Fruit fly (Drosophila melanogaster): ENCODE results near the gene CG15286.

The CG15286 gene

dm6 chr2L:14361281-14361680 is 23.2 kb downstream of the CG15286 start:
- TF ChIP-seq psq (optimal IDR thresholded peaks at IDR 0.05) (no peak), Myc (optimal IDR thresholded peaks at IDR 0.05) (no peak), Sin3A (optimal IDR thresholded peaks at IDR 0.05) (no peak), insv (optimal IDR thresholded peaks at IDR 0.05) (no peak), h (optimal IDR thresholded peaks at IDR 0.05) (no peak), ttk (optimal IDR thresholded peaks at IDR 0.05) (no peak)

dm6 chr2L:14361736-14362180 is 23.7 kb downstream of the CG15286 start, which contains the start of gene spel1:
spel1 (plus strand) TSS chr2L:14362069.
- no peak for TF ChIP-seq ttk (optimal IDR thresholded peaks at IDR 0.05)
- no peak for TF ChIP-seq Sin3A (optimal IDR thresholded peaks at IDR 0.05)
- no peak for TF ChIP-seq psq (optimal IDR thresholded peaks at IDR 0.05)
- no peak for TF ChIP-seq h (optimal IDR thresholded peaks at IDR 0.05)
- no peak for TF ChIP-seq Myc (optimal IDR thresholded peaks at IDR 0.05)
- no peak for TF ChIP-seq insv (optimal IDR thresholded peaks at IDR 0.05)

dm6 chr2L:14366590-14367273 is 28.7 kb downstream of the CG15286 start:
- no peak for TF ChIP-seq Myc (optimal IDR thresholded peaks at IDR 0.05)
- no peak for TF ChIP-seq ttk (optimal IDR thresholded peaks at IDR 0.05)
- TF ChIP-seq insv (optimal IDR thresholded peaks at IDR 0.05), result no peak
- no peak for TF ChIP-seq psq (optimal IDR thresholded peaks at IDR 0.05)
- TF ChIP-seq Sin3A (optimal IDR thresholded peaks at IDR 0.05), result no peak

- TF ChIP-seq Myc (optimal IDR thresholded peaks at IDR 0.05) (no peak), Sin3A (optimal IDR thresholded peaks at IDR 0.05) (no peak), ttk (optimal IDR thresholded peaks at IDR 0.05) (no peak), h (optimal IDR thresholded peaks at IDR 0.05) (no peak), psq (optimal IDR thresholded peaks at IDR 0.05) (no peak), insv (optimal IDR thresholded peaks at IDR 0.05) (no peak)
Observed at dm6 chr2L:14367274-14367669, 29.2 kb downstream of the CG15286 start.

- TF ChIP-seq Sin3A (optimal IDR thresholded peaks at IDR 0.05) (no peak), ttk (optimal IDR thresholded peaks at IDR 0.05) (no peak), Myc (optimal IDR thresholded peaks at IDR 0.05) (no peak), h (optimal IDR thresholded peaks at IDR 0.05) (no peak), insv (optimal IDR thresholded peaks at IDR 0.05) (no peak), psq (optimal IDR thresholded peaks at IDR 0.05) (no peak)
Observed at dm6 chr2L:14368833-14369232, 30.8 kb downstream of the CG15286 start.

dm6 chr2L:14369933-14370776 is 32.1 kb downstream of the CG15286 start:
- TF ChIP-seq Myc (optimal IDR thresholded peaks at IDR 0.05), result no peak
- TF ChIP-seq psq (optimal IDR thresholded peaks at IDR 0.05), result no peak
- no peak for TF ChIP-seq h (optimal IDR thresholded peaks at IDR 0.05)

- TF ChIP-seq ttk (optimal IDR thresholded peaks at IDR 0.05) (no peak), psq (optimal IDR thresholded peaks at IDR 0.05) (no peak), h (optimal IDR thresholded peaks at IDR 0.05) (no peak), Sin3A (optimal IDR thresholded peaks at IDR 0.05) (no peak), insv (optimal IDR thresholded peaks at IDR 0.05) (no peak), Myc (optimal IDR thresholded peaks at IDR 0.05) (no peak)
Observed at dm6 chr2L:14370777-14371096, 32.7 kb downstream of the CG15286 start.

- TF ChIP-seq psq (optimal IDR thresholded peaks at IDR 0.05) (no peak), ttk (optimal IDR thresholded peaks at IDR 0.05) (no peak), insv (optimal IDR thresholded peaks at IDR 0.05) (no peak), h (optimal IDR thresholded peaks at IDR 0.05) (no peak), Sin3A (optimal IDR thresholded peaks at IDR 0.05) (no peak), Myc (optimal IDR thresholded peaks at IDR 0.05) (no peak)
Observed at dm6 chr2L:14372254-14372717, 34.2 kb downstream of the CG15286 start.

dm6 chr2L:14373250-14373649 is 35.2 kb downstream of the CG15286 start:
- no peak for TF ChIP-seq psq (optimal IDR thresholded peaks at IDR 0.05)
- TF ChIP-seq insv (optimal IDR thresholded peaks at IDR 0.05), result no peak
- TF ChIP-seq Myc (optimal IDR thresholded peaks at IDR 0.05), result no peak
- no peak for TF ChIP-seq h (optimal IDR thresholded peaks at IDR 0.05)
- TF ChIP-seq Sin3A (optimal IDR thresholded peaks at IDR 0.05), result no peak
- no peak for TF ChIP-seq ttk (optimal IDR thresholded peaks at IDR 0.05)

- TF ChIP-seq Sin3A (optimal IDR thresholded peaks at IDR 0.05), result no peak
- no peak for TF ChIP-seq psq (optimal IDR thresholded peaks at IDR 0.05)
- TF ChIP-seq Myc (optimal IDR thresholded peaks at IDR 0.05), result no peak
- TF ChIP-seq h (optimal IDR thresholded peaks at IDR 0.05), result no peak
- no peak for TF ChIP-seq insv (optimal IDR thresholded peaks at IDR 0.05)
- TF ChIP-seq ttk (optimal IDR thresholded peaks at IDR 0.05), result no peak
Observed at dm6 chr2L:14374024-14374423, 36.0 kb downstream of the CG15286 start.

- no peak for TF ChIP-seq psq (optimal IDR thresholded peaks at IDR 0.05)
- TF ChIP-seq ttk (optimal IDR thresholded peaks at IDR 0.05), result no peak
- TF ChIP-seq insv (optimal IDR thresholded peaks at IDR 0.05), result no peak
- no peak for TF ChIP-seq h (optimal IDR thresholded peaks at IDR 0.05)
- no peak for TF ChIP-seq Sin3A (optimal IDR thresholded peaks at IDR 0.05)
- no peak for TF ChIP-seq Myc (optimal IDR thresholded peaks at IDR 0.05)
Observed at dm6 chr2L:14376484-14377254, 38.6 kb downstream of the CG15286 start.

dm6 chr2L:14381072-14381471 is 43.0 kb downstream of the CG15286 start, which contains the start of gene ppk:
ppk (minus strand) TSS chr2L:14381172.
- TF ChIP-seq psq (optimal IDR thresholded peaks at IDR 0.05) (no peak), Sin3A (optimal IDR thresholded peaks at IDR 0.05) (no peak), h (optimal IDR thresholded peaks at IDR 0.05) (no peak), ttk (optimal IDR thresholded peaks at IDR 0.05) (no peak), insv (optimal IDR thresholded peaks at IDR 0.05) (no peak), Myc (optimal IDR thresholded peaks at IDR 0.05) (no peak)
